Fruit fly (Drosophila melanogaster): ENCODE measurements around the gene CG3223.

CG3223 gene

DNA sequence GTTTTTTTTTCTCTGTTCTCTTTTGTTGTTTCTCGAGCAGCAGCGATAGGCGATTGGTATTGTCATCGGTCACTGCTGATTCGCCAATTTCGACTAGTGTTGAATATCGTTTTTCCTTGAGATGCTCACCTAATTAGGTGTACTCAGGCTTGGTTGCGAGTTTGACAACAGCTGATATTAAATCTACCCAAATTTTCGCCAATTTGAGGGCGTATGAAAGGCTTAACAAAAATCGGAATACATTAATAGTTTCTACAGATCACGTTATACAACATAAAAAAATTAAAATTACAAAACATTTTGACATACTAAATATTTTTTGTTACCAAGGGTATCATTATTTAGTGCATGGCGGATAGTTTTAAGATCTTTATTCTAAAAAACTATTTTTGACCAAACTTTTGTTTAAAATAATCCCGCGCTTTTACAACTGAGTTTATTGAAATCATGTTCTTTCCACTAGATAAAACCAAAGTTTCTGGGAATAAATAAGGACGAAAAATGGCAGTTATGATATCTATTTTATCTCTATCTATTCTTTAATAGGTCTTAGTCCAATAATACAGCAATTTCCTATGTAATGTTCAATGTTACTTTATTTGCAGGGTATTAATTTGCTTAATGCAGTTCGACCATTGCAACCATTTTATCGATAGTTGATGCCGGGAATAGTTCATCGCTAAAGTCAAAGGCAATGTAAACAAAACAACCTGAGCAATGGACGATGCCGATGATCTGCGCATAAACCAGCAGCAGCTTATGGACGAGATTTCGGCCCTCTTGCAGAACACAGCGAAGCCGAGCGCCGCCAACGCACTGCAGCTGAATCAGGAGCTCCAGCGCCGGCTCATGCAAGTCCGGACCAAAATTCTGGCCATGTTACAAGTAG lies 4.2 kb downstream of the CG3223 start, which contains the start of the genes CG10435 and Pbp95 (continued):
- TF ChIP-seq CG6765 (GFP tag; optimal IDR thresholded peaks at IDR 0.05), result no peak
- TF ChIP-seq hb (GFP tag; IDR thresholded peaks at IDR 0.05; ENCODE audit: partially characterized antibody), result peak; percentile 62; the same call in 1 of the 3 replicates
- TF ChIP-seq CG4328 (GFP tag; optimal IDR thresholded peaks at IDR 0.05), result no peak
- peak; percentile 69 for TF ChIP-seq ind (GFP tag; optimal IDR thresholded peaks at IDR 0.05)
- TF ChIP-seq CG32532 (GFP tag; IDR thresholded peaks at IDR 0.05), result peak; percentile 58
- peak; percentile 53; the same call in 2 of the 3 replicates for TF ChIP-seq CG14050 (GFP tag; IDR thresholded peaks at IDR 0.05)
- TF ChIP-seq CG8281 (tag; optimal IDR thresholded peaks at IDR 0.05), result no peak
- no peak for TF ChIP-seq esg (GFP tag; conservative IDR thresholded peaks at IDR 0.05)
- no peak for TF ChIP-seq pb (GFP tag; optimal IDR thresholded peaks at IDR 0.05)
- TF ChIP-seq ems (GFP tag; optimal IDR thresholded peaks at IDR 0.05), result no peak
- peak; percentile 76 for TF ChIP-seq amos (GFP tag; IDR thresholded peaks at IDR 0.05; ENCODE audit: partially characterized antibody)
- TF ChIP-seq CkIIα-i1 (GFP tag; IDR thresholded peaks at IDR 0.05), result no peak
- peak; percentile 51; the same call in 1 of the 2 replicates for TF ChIP-seq CG11247 (GFP tag; IDR thresholded peaks at IDR 0.05)
- no peak for TF ChIP-seq TFAM (GFP tag; optimal IDR thresholded peaks at IDR 0.05)
- no peak for TF ChIP-seq ssp (GFP tag; IDR thresholded peaks at IDR 0.05)
- TF ChIP-seq tio (GFP tag; optimal IDR thresholded peaks at IDR 0.05), result no peak
- TF ChIP-seq CG12236 (GFP tag; optimal IDR thresholded peaks at IDR 0.05), result no peak
- no peak for TF ChIP-seq CG13123 (GFP tag; optimal IDR thresholded peaks at IDR 0.05)
- TF ChIP-seq CG1603 (tag; optimal IDR thresholded peaks at IDR 0.05), result no peak
- TF ChIP-seq CG34376 (GFP tag; optimal IDR thresholded peaks at IDR 0.05), result no peak
- no peak for TF ChIP-seq Lim3 (GFP tag; IDR thresholded peaks at IDR 0.05)
- TF ChIP-seq nmo (GFP tag; optimal IDR thresholded peaks at IDR 0.05), result peak; percentile 60
- TF ChIP-seq cas (GFP tag; IDR thresholded peaks at IDR 0.05), result peak; percentile 61
- TF ChIP-seq Fer2 (tag; optimal IDR thresholded peaks at IDR 0.05), result no peak
- TF ChIP-seq Fer3 (tag; optimal IDR thresholded peaks at IDR 0.05), result peak; percentile 21
- TF ChIP-seq CG6654 (GFP tag; optimal IDR thresholded peaks at IDR 0.05), result no peak
- peak; percentile 57 for TF ChIP-seq inv (GFP tag; IDR thresholded peaks at IDR 0.05; ENCODE audit: partially characterized antibody)
- peak; percentile 32 for TF ChIP-seq tx (GFP tag; optimal IDR thresholded peaks at IDR 0.05)
- no peak for TF ChIP-seq CG15269 (tag; optimal IDR thresholded peaks at IDR 0.05)
- peak; percentile 30 for TF ChIP-seq CG10366 (GFP tag; IDR thresholded peaks at IDR 0.05)
- TF ChIP-seq CG8765 (GFP tag; IDR thresholded peaks at IDR 0.05), result no peak
- peak; percentile 58; the same call in 1 of the 2 replicates for TF ChIP-seq H2.0 (GFP tag; IDR thresholded peaks at IDR 0.05)
- TF ChIP-seq CG12219 (GFP tag; optimal IDR thresholded peaks at IDR 0.05), result no peak
- TF ChIP-seq CG13624 (GFP tag; optimal IDR thresholded peaks at IDR 0.05), result peak; percentile 66
- peak; percentile 29 for TF ChIP-seq pum (GFP tag; optimal IDR thresholded peaks at IDR 0.05)
- no peak for TF ChIP-seq klu (GFP tag; IDR thresholded peaks at IDR 0.05)
- peak; percentile 36 for TF ChIP-seq Myb (GFP tag; optimal IDR thresholded peaks at IDR 0.05)
- TF ChIP-seq Optix (GFP tag; IDR thresholded peaks at IDR 0.05), result peak; percentile 5; the same call in 1 of the 3 replicates
- 0 out of 2 replicates have a peak, but pooled peaks have one; percentile 26 for TF ChIP-seq ranshi (GFP tag; IDR thresholded peaks at IDR 0.05)
- peak; percentile 5 for TF ChIP-seq CG1602 (GFP tag; optimal IDR thresholded peaks at IDR 0.05)
- TF ChIP-seq HLH54F (GFP tag; optimal IDR thresholded peaks at IDR 0.05), result peak; percentile 66
- TF ChIP-seq Stat92E (GFP tag; optimal IDR thresholded peaks at IDR 0.05), result no peak
- peak; percentile 76 for TF ChIP-seq rib (GFP tag; IDR thresholded peaks at IDR 0.05)
- peak; percentile 74 for TF ChIP-seq Dref (GFP tag; IDR thresholded peaks at IDR 0.05)
- TF ChIP-seq pzg (GFP tag; optimal IDR thresholded peaks at IDR 0.05), result peak; percentile 62
- TF ChIP-seq Dip3 (GFP tag; optimal IDR thresholded peaks at IDR 0.05), result peak; percentile 18
- peak; percentile 53 for TF ChIP-seq al (GFP tag; IDR thresholded peaks at IDR 0.05)
- TF ChIP-seq CG18764 (GFP tag; optimal IDR thresholded peaks at IDR 0.05), result no peak
- no peak for TF ChIP-seq dan (GFP tag; IDR thresholded peaks at IDR 0.05)
